Fruit fly (Drosophila melanogaster) whole organism, embryonic: ENCODE data around the gene CG1628.

ENCODE experiments used
- Awh ChIP-seq: fragments of 200-800 bp; sonication (Bioruptor generic); IDR thresholded peaks from 2 replicates; pipeline ENCODE4, ENCODE4 v1.3.6; 2022; ENCODE audit warnings: missing biosample characterization, missing genetic modification characterization
- B-H2 ChIP-seq: fragments of 200-800 bp; sonication (Bioruptor generic); optimal IDR thresholded peaks from 2 replicates; lab custom pipeline; 2018; ENCODE audit warnings: missing biosample characterization, mild to moderate bottlenecking, missing genetic modification characterization
- CG10209 ChIP-seq: fragments of 200-800 bp; sonication (Bioruptor generic); optimal IDR thresholded peaks from 3 replicates; lab custom pipeline; 2017; ENCODE audit warnings: missing biosample characterization, mild to moderate bottlenecking, missing genetic modification characterization, missing genetic modification reagents
- CG12744 ChIP-seq: fragments of 200-800 bp; sonication (Bioruptor generic); optimal IDR thresholded peaks from 2 replicates; lab custom pipeline; 2016; ENCODE audit warnings: missing biosample characterization, missing genetic modification characterization
- CG12942 ChIP-seq: fragments of 200-800 bp; sonication (Bioruptor generic); optimal IDR thresholded peaks from 3 replicates; lab custom pipeline; 2016; ENCODE audit warnings: missing biosample characterization, missing genetic modification characterization
- CG15479 ChIP-seq: fragments of 200-800 bp; sonication (Bioruptor generic); optimal IDR thresholded peaks from 3 replicates; lab custom pipeline; 2019; ENCODE audit warnings: missing biosample characterization, mild to moderate bottlenecking, missing genetic modification characterization, moderate library complexity
- CG15601 ChIP-seq: fragments of 200-800 bp; sonication (Bioruptor generic); optimal IDR thresholded peaks from 3 replicates; lab custom pipeline; 2019; ENCODE audit warnings: missing biosample characterization, mild to moderate bottlenecking, missing genetic modification characterization, moderate library complexity
- CG17186 ChIP-seq: fragments of 200-800 bp; sonication (Bioruptor generic); optimal IDR thresholded peaks from 3 replicates; lab custom pipeline; 2017; ENCODE audit warnings: missing biosample characterization, missing genetic modification reagents, missing genetic modification characterization
- CG18011 ChIP-seq: fragments of 200-800 bp; sonication (Bioruptor generic); optimal IDR thresholded peaks from 2 replicates; lab custom pipeline; 2017; ENCODE audit warnings: missing biosample characterization, missing genetic modification characterization, mild to moderate bottlenecking, moderate library complexity, missing genotype
- CG18619 ChIP-seq: fragments of 200-800 bp; sonication (Bioruptor generic); optimal IDR thresholded peaks from 3 replicates; lab custom pipeline; 2017; ENCODE audit warnings: missing biosample characterization, mild to moderate bottlenecking, missing genetic modification characterization
- CG2120 ChIP-seq: fragments of 200-800 bp; sonication (Bioruptor generic); optimal IDR thresholded peaks from 3 replicates; lab custom pipeline; 2016; ENCODE audit warnings: missing biosample characterization, missing genetic modification characterization
- CG30020 ChIP-seq: fragments of 200-800 bp; optimal IDR thresholded peaks from 2 replicates; lab custom pipeline; 2019; ENCODE audit warnings: missing biosample characterization, mild to moderate bottlenecking, missing genetic modification characterization, moderate library complexity
- CG31365 ChIP-seq: fragments of 200-800 bp; sonication (Bioruptor generic); optimal IDR thresholded peaks from 2 replicates; lab custom pipeline; 2018; ENCODE audit warnings: missing biosample characterization, mild to moderate bottlenecking, missing genetic modification characterization
- CG3995 ChIP-seq: fragments of 200-800 bp; sonication (Bioruptor generic); optimal IDR thresholded peaks from 3 replicates; lab custom pipeline; 2016; ENCODE audit warnings: missing biosample characterization, missing genetic modification characterization
- CG43689 ChIP-seq: fragments of 200-800 bp; sonication (Bioruptor generic); IDR thresholded peaks from 2 replicates; pipeline ENCODE4 v1.3.6; 2022; ENCODE audit warnings: missing biosample characterization, missing genetic modification characterization
- CG6854 ChIP-seq: fragments of 200-800 bp; sonication (Bioruptor generic); optimal IDR thresholded peaks from 3 replicates; lab custom pipeline; 2017; ENCODE audit warnings: missing biosample characterization, mild to moderate bottlenecking, missing genetic modification characterization
- CG8388 ChIP-seq: fragments of 200-800 bp; sonication (Bioruptor generic); optimal IDR thresholded peaks from 2 replicates; lab custom pipeline; 2019; ENCODE audit warnings: missing biosample characterization, mild to moderate bottlenecking, missing genetic modification characterization, moderate library complexity
- CoRest ChIP-seq: fragments of 200-800 bp; sonication (Bioruptor generic); optimal IDR thresholded peaks from 3 replicates; lab custom pipeline; 2018; ENCODE audit warnings: missing biosample characterization, mild to moderate bottlenecking, missing genetic modification characterization, moderate library complexity
- Deaf1 ChIP-seq: fragments of 200-800 bp; optimal IDR thresholded peaks from 3 replicates; lab custom pipeline; 2019; ENCODE audit warnings: missing biosample characterization, mild to moderate bottlenecking, missing genetic modification characterization, moderate library complexity
- Ets65A ChIP-seq: fragments of 200-800 bp; sonication (Bioruptor generic); peaks from one replicate; lab custom pipeline; 2016; ENCODE audit warnings: missing biosample characterization, missing genetic modification characterization
- Lim3 ChIP-seq: fragments of 200-800 bp; sonication (Bioruptor generic); IDR thresholded peaks from 2 replicates; pipeline ENCODE4 v1.3.6; 2022; ENCODE audit warnings: missing biosample characterization, missing genetic modification characterization
- Meics ChIP-seq: fragments of 200-800 bp; sonication (Bioruptor generic); optimal IDR thresholded peaks from 2 replicates; lab custom pipeline; 2017; ENCODE audit warnings: missing biosample characterization, mild to moderate bottlenecking, missing genetic modification characterization
- Nf-YC ChIP-seq: fragments of 200-800 bp; optimal IDR thresholded peaks from 3 replicates; lab custom pipeline; 2019; ENCODE audit warnings: missing biosample characterization, mild to moderate bottlenecking, missing genetic modification characterization, moderate library complexity
- Optix ChIP-seq: fragments of 200-800 bp; sonication (Bioruptor generic); IDR thresholded peaks from 3 replicates; pipeline ENCODE4 v1.3.6; 2022; ENCODE audit warnings: missing biosample characterization, missing genetic modification characterization
- Taf1 ChIP-seq: fragments of 200-800 bp; sonication (Bioruptor generic); IDR thresholded peaks from 2 replicates; pipeline ENCODE4 v1.3.6; 2022; ENCODE audit warnings: missing biosample characterization, missing genetic modification characterization
- Usf ChIP-seq: fragments of 200-800 bp; sonication (Bioruptor generic); optimal IDR thresholded peaks from 2 replicates; lab custom pipeline; 2017; ENCODE audit warnings: missing genotype, missing biosample characterization, missing genetic modification characterization
- Xrp1 ChIP-seq: fragments of 200-800 bp; sonication (Bioruptor generic); IDR thresholded peaks from 2 replicates; pipeline ENCODE4 v1.3.6; 2022; ENCODE audit warnings: missing biosample characterization, missing genetic modification characterization
- ab ChIP-seq: fragments of 200-800 bp; sonication (Bioruptor generic); optimal IDR thresholded peaks from 2 replicates; lab custom pipeline; 2016; ENCODE audit warnings: missing biosample characterization, missing genetic modification characterization
- al ChIP-seq: fragments of 200-800 bp; sonication (Bioruptor generic); IDR thresholded peaks from 2 replicates; pipeline ENCODE4 v1.3.6; 2022; ENCODE audit warnings: missing biosample characterization, missing genetic modification characterization
- ash1 ChIP-seq: fragments of 200-800 bp; sonication (Bioruptor generic); optimal IDR thresholded peaks from 2 replicates; lab custom pipeline; 2018; ENCODE audit warnings: missing biosample characterization, mild to moderate bottlenecking, missing genetic modification characterization
- bsh ChIP-seq, 2 experiments: fragments of 200-800 bp; sonication (Bioruptor generic); optimal IDR thresholded peaks; 2 replicates each; lab custom pipeline; 2017 to 2018; ENCODE audit warnings: mild to moderate bottlenecking in 2 of 2, missing biosample characterization in 2 of 2, missing genetic modification characterization in 2 of 2, moderate library complexity in 1 of 2
- croc ChIP-seq: fragments of 200-800 bp; sonication (Bioruptor generic); conservative IDR thresholded peaks from 3 replicates; pipeline ENCODE4 v1.3.6; 2022; ENCODE audit warnings: missing biosample characterization, missing genetic modification characterization
- crol ChIP-seq: fragments of 200-800 bp; sonication (Bioruptor generic); IDR thresholded peaks from 2 replicates; pipeline ENCODE4 v1.3.6; 2022; ENCODE audit warnings: missing biosample characterization, missing genetic modification characterization
- da ChIP-seq: fragments of 200-800 bp; sonication (Bioruptor generic); optimal IDR thresholded peaks from 2 replicates; lab custom pipeline; 2016; ENCODE audit warnings: missing biosample characterization, missing genetic modification characterization
- dpn ChIP-seq, 2 experiments: fragments of 200-800 bp; sonication (Bioruptor generic); optimal IDR thresholded peaks; 3 replicates each; lab custom pipeline; 2016; ENCODE audit warnings: missing biosample characterization in 2 of 2, missing genetic modification characterization in 2 of 2
- ems ChIP-seq: fragments of 200-800 bp; sonication (Bioruptor generic); optimal IDR thresholded peaks from 3 replicates; lab custom pipeline; 2016; ENCODE audit warnings: missing biosample characterization, missing genetic modification characterization
- gsb-n ChIP-seq: fragments of 200-800 bp; sonication (Bioruptor generic); optimal IDR thresholded peaks from 3 replicates; lab custom pipeline; 2018; ENCODE audit warnings: missing biosample characterization, mild to moderate bottlenecking, missing genetic modification characterization
- lbe ChIP-seq: fragments of 200-800 bp; sonication (Bioruptor generic); optimal IDR thresholded peaks from 2 replicates; lab custom pipeline; 2016; ENCODE audit warnings: missing biosample characterization, mild to moderate bottlenecking, missing genetic modification characterization
- lola ChIP-seq, 3 experiments: fragments of >200 bp in 2 of 3; fragments of 200-800 bp in 1 of 3; sonication (Bioruptor generic) in 1 of 3; optimal IDR thresholded peaks; 2 replicates each; lab custom pipeline; 2017 to 2019; ENCODE audit warnings: missing biosample characterization in 3 of 3, missing genetic modification characterization in 3 of 3, mild to moderate bottlenecking in 1 of 3, moderate library complexity in 1 of 3
- nerfin-2 ChIP-seq: fragments of 200-800 bp; sonication (Bioruptor generic); IDR thresholded peaks from 2 replicates; pipeline ENCODE4 v1.3.6; 2022; ENCODE audit warnings: missing biosample characterization, missing genetic modification characterization; ENCODE audit not compliant: partially characterized antibody
- row ChIP-seq: fragments of 200-800 bp; sonication (Bioruptor generic); IDR thresholded peaks from 3 replicates; pipeline ENCODE4 v1.3.6; 2022; ENCODE audit warnings: missing biosample characterization, missing genetic modification characterization
- schlank ChIP-seq: fragments of 200-800 bp; sonication (Bioruptor generic); optimal IDR thresholded peaks from 2 replicates; lab custom pipeline; 2018; ENCODE audit warnings: missing biosample characterization, mild to moderate bottlenecking, missing genetic modification characterization
- scrt ChIP-seq: fragments of 200-800 bp; sonication (Bioruptor generic); optimal IDR thresholded peaks from 2 replicates; lab custom pipeline; 2018; ENCODE audit warnings: missing biosample characterization, mild to moderate bottlenecking, missing genetic modification characterization, moderate library complexity
- so ChIP-seq: fragments of 200-800 bp; sonication (Bioruptor generic); IDR thresholded peaks from 3 replicates; pipeline ENCODE4 v1.3.6; 2022; ENCODE audit warnings: missing biosample characterization, missing genetic modification characterization
- ssp ChIP-seq: fragments of 200-800 bp; sonication (Bioruptor generic); IDR thresholded peaks from 2 replicates; pipeline ENCODE4 v1.3.6; 2022; ENCODE audit warnings: missing biosample characterization, missing genetic modification characterization
- stc ChIP-seq: fragments of 200-800 bp; sonication (Bioruptor generic); IDR thresholded peaks from 2 replicates; pipeline ENCODE4 v1.3.6; 2022; ENCODE audit warnings: missing biosample characterization, missing genetic modification characterization
- sug ChIP-seq: fragments of 200-800 bp; optimal IDR thresholded peaks from 2 replicates; lab custom pipeline; 2019; ENCODE audit warnings: missing biosample characterization, mild to moderate bottlenecking, missing genetic modification characterization, moderate library complexity
- ttk ChIP-seq: fragments of 200-800 bp; sonication (Bioruptor generic); IDR thresholded peaks from 2 replicates; pipeline ENCODE4 v2.1.2; 2022; ENCODE audit warnings: missing biosample characterization, missing genetic modification characterization

CG1628 gene

dm6 chrX:10620144-10621005 is 17.9 kb upstream of the CG1628 start, which contains the start of gene CG43347 (continued):
- TF ChIP-seq schlank, result peak; percentile 35
- 0 out of 3 replicates have a peak, but pooled peaks have one; percentile 54 for TF ChIP-seq so (GFP tag; lab: Robert Waterston, UW)
- no peak for TF ChIP-seq CG3995 (GFP tag; lab: Kevin White, UChicago)
- TF ChIP-seq dpn (GFP tag; optimal IDR thresholded peaks at IDR 0.05; lab: Kevin White, UChicago), result peak; percentile 22 to 29
- peak; percentile 89 for TF ChIP-seq Deaf1 (tag; lab: Kevin White, UChicago)
- TF ChIP-seq CG8388 (GFP tag; lab: Kevin White, UChicago), result peak; percentile 63
- peak; percentile 76 for TF ChIP-seq CG18619 (GFP tag; lab: Kevin White, UChicago)
- peak; percentile 85 for TF ChIP-seq Meics (GFP tag; lab: Kevin White, UChicago)
- peak; percentile 62 for TF ChIP-seq B-H2
- TF ChIP-seq CG43689 (GFP tag; lab: Robert Waterston, UW), result 0 out of 2 replicates have a peak, but pooled peaks have one; percentile 28
- 0 out of 2 replicates have a peak, but pooled peaks have one; percentile 24 for TF ChIP-seq Taf1 (GFP tag; lab: Robert Waterston, UW)
- no peak for TF ChIP-seq CG17186 (GFP tag; lab: Kevin White, UChicago)
- TF ChIP-seq crol (GFP tag; lab: Robert Waterston, UW), result peak; percentile 63
- no peak for TF ChIP-seq nerfin-2 (GFP tag; lab: Robert Waterston, UW)
- TF ChIP-seq CG30020 (tag; lab: Kevin White, UChicago), result no peak
- TF ChIP-seq stc, result peak; percentile 61
- peak; percentile 81 for TF ChIP-seq CoRest (tag; lab: Kevin White, UChicago)
- peak in 1 of 2 experiments; percentile 72 for TF ChIP-seq bsh (GFP tag; optimal IDR thresholded peaks at IDR 0.05; lab: Kevin White, UChicago)
- peak; percentile 60 for TF ChIP-seq Nf-YC (tag; lab: Kevin White, UChicago)
- peak; percentile 22 for TF ChIP-seq CG31365
- TF ChIP-seq CG15479 (GFP tag; lab: Kevin White, UChicago), result no peak
- TF ChIP-seq CG12942 (GFP tag; lab: Kevin White, UChicago), result peak; percentile 13
- no peak for TF ChIP-seq lbe (GFP tag; lab: Kevin White, UChicago)
- TF ChIP-seq ash1 (GFP tag; lab: Kevin White, UChicago), result no peak
- TF ChIP-seq CG10209, result peak; percentile 70
- peak; percentile 59 for TF ChIP-seq gsb-n (tag; lab: Kevin White, UChicago)
- TF ChIP-seq Awh (GFP tag; lab: Robert Waterston, UW), result peak; percentile 24; the same call in 1 of the 2 replicates
- TF ChIP-seq Optix, result no peak
- TF ChIP-seq CG12744 (GFP tag; lab: Kevin White, UChicago), result no peak
- peak; percentile 40; the same call in 1 of the 2 replicates for TF ChIP-seq ttk (GFP tag; lab: Robert Waterston, UW)
- TF ChIP-seq ssp, result no peak
- peak; percentile 92 for TF ChIP-seq Ets65A (GFP tag; lab: Kevin White, UChicago)
- TF ChIP-seq Lim3, result no peak
- peak in 1 of 3 experiments; percentile 42 for TF ChIP-seq lola (GFP tag; optimal IDR thresholded peaks at IDR 0.05; lab: Kevin White, UChicago)
- peak; percentile 61 for TF ChIP-seq CG15601 (tag; lab: Kevin White, UChicago)
- peak; percentile 38; the same call in 2 of the 3 replicates for TF ChIP-seq croc (GFP tag; lab: Robert Waterston, UW)
- peak; percentile 79 for TF ChIP-seq row (GFP tag; lab: Robert Waterston, UW)
- no peak for TF ChIP-seq ab (GFP tag; lab: Kevin White, UChicago)
- TF ChIP-seq CG6854 (GFP tag; lab: Kevin White, UChicago), result peak; percentile 74
- TF ChIP-seq CG2120 (GFP tag; lab: Kevin White, UChicago), result peak; percentile 76
- TF ChIP-seq Xrp1 (GFP tag; lab: Robert Waterston, UW), result peak; percentile 65
- peak; percentile 3 for TF ChIP-seq CG18011
- TF ChIP-seq ems, result no peak
- TF ChIP-seq da (GFP tag; lab: Kevin White, UChicago), result no peak
- TF ChIP-seq scrt, result peak; percentile 73
- no peak for TF ChIP-seq Usf (GFP tag; lab: Kevin White, UChicago)
- TF ChIP-seq sug (tag; lab: Kevin White, UChicago), result peak; percentile 74
- TF ChIP-seq al (GFP tag; lab: Robert Waterston, UW), result 0 out of 2 replicates have a peak, but pooled peaks have one; percentile 21
